Fruit fly (Drosophila melanogaster) whole organism, embryonic: ENCODE data around the gene CG3902.

Experiments used
- Atf6 ChIP-seq: fragments of 200-800 bp; sonication (Bioruptor generic); IDR thresholded peaks from 2 replicates; pipeline ENCODE4 v1.3.6; 2022; ENCODE audit warnings: missing biosample characterization, missing genetic modification characterization
- Bdp1 ChIP-seq: fragments of 200-800 bp; sonication (Bioruptor generic); optimal IDR thresholded peaks from 3 replicates; lab custom pipeline; 2016; ENCODE audit warnings: missing biosample characterization, missing genetic modification characterization
- Bgb ChIP-seq: fragments of 200-800 bp; sonication (Bioruptor generic); IDR thresholded peaks from 2 replicates; pipeline ENCODE4 v1.3.6; 2022; ENCODE audit warnings: missing biosample characterization, missing genetic modification characterization; ENCODE audit not compliant: partially characterized antibody
- CG10543 ChIP-seq: fragments of 200-800 bp; sonication (Bioruptor generic); optimal IDR thresholded peaks from 3 replicates; lab custom pipeline; 2017; ENCODE audit warnings: missing biosample characterization, mild to moderate bottlenecking, missing genetic modification characterization, moderate library complexity
- CG12219 ChIP-seq: fragments of 200-800 bp; sonication (Bioruptor generic); optimal IDR thresholded peaks from 3 replicates; lab custom pipeline; 2018; ENCODE audit warnings: missing biosample characterization, mild to moderate bottlenecking, missing genetic modification characterization
- CG12769 ChIP-seq: fragments of 200-800 bp; sonication (Bioruptor generic); optimal IDR thresholded peaks from 2 replicates; lab custom pipeline; 2019; ENCODE audit warnings: missing biosample characterization, mild to moderate bottlenecking, missing genetic modification characterization, moderate library complexity
- CG14441 ChIP-seq: fragments of 200-800 bp; sonication (Bioruptor generic); IDR thresholded peaks from 2 replicates; pipeline ENCODE4 v1.3.6; 2022; ENCODE audit warnings: missing biosample characterization, missing genetic modification characterization
- CG2199 ChIP-seq: fragments of 200-800 bp; sonication (Bioruptor generic); IDR thresholded peaks from 3 replicates; pipeline ENCODE4 v1.3.6; 2022; ENCODE audit warnings: missing biosample characterization, missing genetic modification characterization
- CG2202 ChIP-seq: fragments of 200-800 bp; sonication (Bioruptor generic); optimal IDR thresholded peaks from 2 replicates; lab custom pipeline; 2018; ENCODE audit warnings: missing biosample characterization, mild to moderate bottlenecking, missing genetic modification characterization
- CG30431 ChIP-seq: fragments of 200-800 bp; sonication (Bioruptor generic); optimal IDR thresholded peaks from 2 replicates; lab custom pipeline; 2017; ENCODE audit warnings: missing biosample characterization, missing genetic modification characterization
- CG34224 ChIP-seq: fragments of 200-800 bp; sonication (Bioruptor generic); IDR thresholded peaks from 3 replicates; pipeline ENCODE4 v1.3.6; 2022; ENCODE audit warnings: missing biosample characterization, missing genetic modification characterization; ENCODE audit not compliant: partially characterized antibody
- CG6791 ChIP-seq: fragments of 200-800 bp; sonication (Bioruptor generic); IDR thresholded peaks from 3 replicates; pipeline ENCODE4 v1.3.6; 2022; ENCODE audit warnings: missing biosample characterization, missing genetic modification characterization; ENCODE audit not compliant: partially characterized antibody
- CG7372 ChIP-seq: fragments of 200-800 bp; sonication (Bioruptor generic); IDR thresholded peaks from 2 replicates; pipeline ENCODE4 v1.3.6; 2022; ENCODE audit warnings: missing biosample characterization, missing genetic modification characterization
- CG8290 ChIP-seq, 3 experiments: fragments of 200-800 bp; sonication (Bioruptor generic); optimal IDR thresholded peaks; 2 replicates each; lab custom pipeline; 2016 to 2019; ENCODE audit warnings: missing biosample characterization in 3 of 3, missing genetic modification characterization in 3 of 3, mild to moderate bottlenecking in 2 of 3, moderate library complexity in 1 of 3
- Deaf1 ChIP-seq: fragments of 200-800 bp; optimal IDR thresholded peaks from 3 replicates; lab custom pipeline; 2019; ENCODE audit warnings: missing biosample characterization, mild to moderate bottlenecking, missing genetic modification characterization, moderate library complexity
- Doc3 ChIP-seq: fragments of 200-800 bp; sonication (Bioruptor generic); IDR thresholded peaks from 3 replicates; pipeline ENCODE4 v1.3.6; 2022; ENCODE audit warnings: missing biosample characterization, missing genetic modification characterization; ENCODE audit not compliant: partially characterized antibody
- E2f2 ChIP-seq: fragments of 200-800 bp; sonication (Bioruptor generic); IDR thresholded peaks from 2 replicates; pipeline ENCODE4 v1.3.6; 2022; ENCODE audit warnings: missing biosample characterization, missing genetic modification characterization
- Fer2 ChIP-seq: fragments of 200-800 bp; sonication (Bioruptor generic); optimal IDR thresholded peaks from 2 replicates; lab custom pipeline; 2018; ENCODE audit warnings: missing biosample characterization, mild to moderate bottlenecking, missing genetic modification characterization, moderate library complexity
- Hmr ChIP-seq: fragments of 200-800 bp; sonication (Bioruptor generic); optimal IDR thresholded peaks from 3 replicates; lab custom pipeline; 2017; ENCODE audit warnings: mild to moderate bottlenecking, missing biosample characterization, missing genetic modification reagents, missing genetic modification characterization
- Hr78 ChIP-seq, 2 experiments: fragments of 200-800 bp in 1 of 2; fragments of >200 bp in 1 of 2; sonication (Bioruptor generic) in 1 of 2; optimal IDR thresholded peaks; 2 replicates each; lab custom pipeline; 2017 to 2019; ENCODE audit warnings: missing biosample characterization in 2 of 2, missing genetic modification characterization in 2 of 2, mild to moderate bottlenecking in 1 of 2, moderate library complexity in 1 of 2
- Med ChIP-seq: fragments of 200-800 bp; sonication (Bioruptor generic); peaks from one replicate; lab custom pipeline; 2016; ENCODE audit warnings: missing biosample characterization, missing genetic modification characterization, mild to moderate bottlenecking, inconsistent platforms, moderate library complexity
- Scr ChIP-seq: fragments of 200-800 bp; sonication (Bioruptor generic); IDR thresholded peaks from 2 replicates; pipeline ENCODE4 v1.3.6; 2022; ENCODE audit warnings: missing biosample characterization, missing genetic modification characterization; ENCODE audit not compliant: partially characterized antibody
- Ssrp ChIP-seq: fragments of 200-800 bp; sonication (Bioruptor generic); optimal IDR thresholded peaks from 2 replicates; lab custom pipeline; 2018; ENCODE audit warnings: missing biosample characterization, mild to moderate bottlenecking, missing genetic modification characterization, moderate library complexity
- abd-A ChIP-seq: fragments of 200-800 bp; sonication (Bioruptor generic); optimal IDR thresholded peaks from 3 replicates; lab custom pipeline; 2019; ENCODE audit warnings: missing biosample characterization, mild to moderate bottlenecking, missing genetic modification characterization, moderate library complexity
- aop ChIP-seq: fragments of 200-800 bp; sonication (Bioruptor generic); IDR thresholded peaks from 2 replicates; pipeline ENCODE4 v1.3.6; 2022; ENCODE audit warnings: missing biosample characterization, missing genetic modification characterization
- cad ChIP-seq: fragments of >200 bp; optimal IDR thresholded peaks from 2 replicates; lab custom pipeline; 2017; ENCODE audit warnings: missing biosample characterization, missing genetic modification characterization
- cas ChIP-seq: fragments of 200-800 bp; sonication (Bioruptor generic); IDR thresholded peaks from 2 replicates; pipeline ENCODE4 v1.3.6; 2022; ENCODE audit warnings: missing biosample characterization, missing genetic modification characterization
- cg ChIP-seq: fragments of 200-800 bp; sonication (Bioruptor generic); optimal IDR thresholded peaks from 3 replicates; lab custom pipeline; 2019; ENCODE audit warnings: missing biosample characterization, mild to moderate bottlenecking, missing genetic modification characterization, moderate library complexity
- ci ChIP-seq: fragments of 200-800 bp; sonication (Bioruptor generic); IDR thresholded peaks from 3 replicates; pipeline ENCODE4 v1.3.6; 2022; ENCODE audit warnings: missing biosample characterization, missing genetic modification characterization
- da ChIP-seq: fragments of 200-800 bp; sonication (Bioruptor generic); optimal IDR thresholded peaks from 2 replicates; lab custom pipeline; 2016; ENCODE audit warnings: missing biosample characterization, missing genetic modification characterization
- fd3F ChIP-seq: fragments of 200-800 bp; sonication (Bioruptor generic); optimal IDR thresholded peaks from 2 replicates; lab custom pipeline; 2018; ENCODE audit warnings: missing biosample characterization, mild to moderate bottlenecking, missing genetic modification characterization, moderate library complexity
- gcm2 ChIP-seq: fragments of 200-800 bp; sonication (Bioruptor generic); optimal IDR thresholded peaks from 2 replicates; lab custom pipeline; 2016; ENCODE audit warnings: missing biosample characterization, missing genetic modification characterization
- hb ChIP-seq: fragments of 200-800 bp; sonication (Bioruptor generic); IDR thresholded peaks from 3 replicates; pipeline ENCODE4 v1.3.6; 2022; ENCODE audit warnings: missing biosample characterization, missing genetic modification characterization; ENCODE audit not compliant: partially characterized antibody
- hth ChIP-seq: fragments of >200 bp; optimal IDR thresholded peaks from 2 replicates; lab custom pipeline; 2017; ENCODE audit warnings: inconsistent platforms
- jumu ChIP-seq: fragments of 200-800 bp; sonication (Bioruptor generic); optimal IDR thresholded peaks from 3 replicates; lab custom pipeline; 2016; ENCODE audit warnings: missing biosample characterization, missing genetic modification characterization
- kni ChIP-seq: fragments of 200-800 bp; sonication (Bioruptor generic); optimal IDR thresholded peaks from 3 replicates; lab custom pipeline; 2017; ENCODE audit warnings: mild to moderate bottlenecking, missing biosample characterization, missing genetic modification reagents, missing genetic modification characterization
- knrl ChIP-seq: fragments of 200-800 bp; sonication (Bioruptor generic); IDR thresholded peaks from 3 replicates; pipeline ENCODE4 v1.3.6; 2022; ENCODE audit warnings: missing biosample characterization, missing genetic modification characterization; ENCODE audit not compliant: partially characterized antibody
- lilli ChIP-seq: fragments of 200-800 bp; sonication (Bioruptor generic); optimal IDR thresholded peaks from 3 replicates; lab custom pipeline; 2016; ENCODE audit warnings: missing biosample characterization, missing genetic modification characterization
- mld ChIP-seq: fragments of 200-800 bp; sonication (Bioruptor generic); IDR thresholded peaks from 3 replicates; pipeline ENCODE4 v1.3.6; 2022; ENCODE audit warnings: missing biosample characterization, missing genetic modification characterization; ENCODE audit not compliant: partially characterized antibody
- nerfin-1 ChIP-seq: fragments of 200-800 bp; sonication (Bioruptor generic); optimal IDR thresholded peaks from 3 replicates; lab custom pipeline; 2019; ENCODE audit warnings: missing biosample characterization, mild to moderate bottlenecking, missing genetic modification characterization, moderate library complexity
- nerfin-2 ChIP-seq: fragments of 200-800 bp; sonication (Bioruptor generic); IDR thresholded peaks from 2 replicates; pipeline ENCODE4 v1.3.6; 2022; ENCODE audit warnings: missing biosample characterization, missing genetic modification characterization; ENCODE audit not compliant: partially characterized antibody
- pros ChIP-seq: fragments of 200-800 bp; sonication (Bioruptor generic); optimal IDR thresholded peaks from 3 replicates; lab custom pipeline; 2019; ENCODE audit warnings: missing biosample characterization, mild to moderate bottlenecking, missing genetic modification characterization, moderate library complexity
- sim ChIP-seq: fragments of 200-800 bp; sonication (Bioruptor generic); IDR thresholded peaks from 2 replicates; pipeline ENCODE4 v1.3.6; 2022; ENCODE audit warnings: missing biosample characterization, missing genetic modification characterization
- sima ChIP-seq: fragments of 200-800 bp; sonication (Bioruptor generic); optimal IDR thresholded peaks from 2 replicates; lab custom pipeline; 2016; ENCODE audit warnings: missing biosample characterization, missing genetic modification characterization
- sug ChIP-seq: fragments of 200-800 bp; optimal IDR thresholded peaks from 2 replicates; lab custom pipeline; 2019; ENCODE audit warnings: missing biosample characterization, mild to moderate bottlenecking, missing genetic modification characterization, moderate library complexity

CG3902 gene

DNA sequence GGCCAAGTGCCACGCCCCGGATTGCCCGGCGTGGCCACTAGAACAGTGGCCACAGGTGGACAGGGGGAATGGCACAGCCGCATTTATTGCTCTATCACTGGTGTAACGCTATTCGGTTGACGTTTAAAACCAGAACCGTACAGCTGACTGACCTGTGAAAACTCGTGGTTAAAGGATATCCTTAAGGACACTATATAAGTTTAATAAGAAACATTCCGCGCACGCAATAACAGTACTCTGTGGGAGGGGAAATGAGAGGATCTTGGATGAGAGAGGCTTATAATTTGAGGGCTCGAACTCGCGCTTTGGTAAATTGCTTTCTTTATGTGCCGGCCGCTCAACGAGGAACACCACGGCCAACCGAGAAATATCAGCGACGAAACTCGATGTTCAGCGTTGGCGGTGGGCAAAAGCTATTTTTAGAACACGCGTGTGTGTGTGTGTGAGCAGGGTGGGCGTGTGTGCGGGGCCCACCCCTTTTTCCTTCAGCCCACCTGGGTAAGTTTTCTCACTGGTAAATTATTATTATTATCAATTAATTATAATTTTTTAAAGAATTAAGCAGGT, 1.7 kb downstream of the CG3902 start (continued):
- TF ChIP-seq Ssrp (tag; lab: Kevin White, UChicago) (no peak), CG6791 (GFP tag; lab: Robert Waterston, UW) (0 out of 3 replicates have a peak, but pooled peaks have one; percentile 19), lilli (GFP tag; lab: Kevin White, UChicago) (peak; percentile 17), nerfin-2 (GFP tag; lab: Robert Waterston, UW) (peak; percentile 52; the same call in 1 of the 2 replicates), nerfin-1 (tag; lab: Kevin White, UChicago) (no peak), mld (peak; percentile 56; the same call in 2 of the 3 replicates), Hmr (GFP tag; lab: Kevin White, UChicago) (no peak), CG7372 (GFP tag; lab: Robert Waterston, UW) (no peak), knrl (GFP tag; lab: Robert Waterston, UW) (no peak), Hr78 (GFP tag; optimal IDR thresholded peaks at IDR 0.05; lab: Kevin White, UChicago) (no peak), da (no peak), CG2202 (tag; lab: Kevin White, UChicago) (no peak), Doc3 (GFP tag; lab: Robert Waterston, UW) (0 out of 3 replicates have a peak, but pooled peaks have one; percentile 34), hb (GFP tag; lab: Robert Waterston, UW) (0 out of 3 replicates have a peak, but pooled peaks have one; percentile 30), pros (peak; percentile 8), CG12769 (peak; percentile 40), CG2199 (GFP tag; lab: Robert Waterston, UW) (0 out of 3 replicates have a peak, but pooled peaks have one; percentile 15), sug (tag; lab: Kevin White, UChicago) (peak; percentile 29), fd3F (no peak), jumu (no peak), E2f2 (0 out of 2 replicates have a peak, but pooled peaks have one; percentile 8), Scr (GFP tag; lab: Robert Waterston, UW) (peak; percentile 32; the same call in 1 of the 2 replicates), sima (GFP tag; lab: Kevin White, UChicago) (no peak), Bgb (GFP tag; lab: Robert Waterston, UW) (peak; percentile 47; the same call in 1 of the 2 replicates), aop (GFP tag; lab: Robert Waterston, UW) (no peak), CG14441 (GFP tag; lab: Robert Waterston, UW) (no peak), hth (no peak), gcm2 (no peak), CG10543 (GFP tag; lab: Kevin White, UChicago) (peak; percentile 40), cas (GFP tag; lab: Robert Waterston, UW) (no peak), kni (peak; percentile 40), cad (GFP tag; lab: Kevin White, UChicago) (peak; percentile 26), CG30431 (GFP tag; lab: Kevin White, UChicago) (no peak), Atf6 (GFP tag; lab: Robert Waterston, UW) (0 out of 2 replicates have a peak, but pooled peaks have one; percentile 25), Bdp1 (GFP tag; lab: Kevin White, UChicago) (peak; percentile 81), CG8290 (GFP tag; optimal IDR thresholded peaks at IDR 0.05; lab: Kevin White, UChicago) (no peak), CG8290 (tag; optimal IDR thresholded peaks at IDR 0.05; lab: Kevin White, UChicago) (peak in 1 of 2 experiments; percentile 34), cg (GFP tag; lab: Kevin White, UChicago) (peak; percentile 34), Med (GFP tag; lab: Kevin White, UChicago) (peak; percentile 70), sim (GFP tag; lab: Robert Waterston, UW) (no peak), Fer2 (tag; lab: Kevin White, UChicago) (no peak), CG34224 (GFP tag; lab: Robert Waterston, UW) (0 out of 3 replicates have a peak, but pooled peaks have one; percentile 16), abd-A (peak; percentile 16), Deaf1 (tag; lab: Kevin White, UChicago) (peak; percentile 25), CG12219 (GFP tag; lab: Kevin White, UChicago) (no peak), ci (GFP tag; lab: Robert Waterston, UW) (peak; percentile 23; the same call in 1 of the 3 replicates)
